Worm (Caenorhabditis elegans) whole organism, L3 larva: ENCODE data around the gene idpa-2.
A peak's percentile ranks its signal among the peaks of the same experiment; 100 is the strongest.

ENCODE experiments used
- R02D3.7 ChIP-seq: fragments of 150-350 bp; optimal IDR thresholded peaks from 2 replicates; lab custom pipeline; 2014; ENCODE audit warnings: missing biosample characterization, missing genetic modification characterization
- ZK546.5 ChIP-seq: sonication (generic microtip); optimal IDR thresholded peaks from 2 replicates; lab custom pipeline; 2017; ENCODE audit warnings: missing biosample characterization, missing genetic modification characterization
- aly-2 ChIP-seq: fragments of 150-350 bp; optimal IDR thresholded peaks from 2 replicates; lab custom pipeline; 2014; ENCODE audit warnings: missing biosample characterization, missing genetic modification characterization
- ama-1 ChIP-seq: fragments of 150-350 bp; optimal IDR thresholded peaks from 2 replicates; lab custom pipeline; 2018
- ceh-16 ChIP-seq: sonication (generic microtip); optimal IDR thresholded peaks from 2 replicates; lab custom pipeline; 2017; ENCODE audit warnings: missing biosample characterization, missing genetic modification characterization
- ceh-28 ChIP-seq: fragments of 150-350 bp; optimal IDR thresholded peaks from 2 replicates; lab custom pipeline; 2014; ENCODE audit warnings: missing biosample characterization, missing genetic modification reagents, missing genetic modification characterization
- ceh-9 ChIP-seq: sonication (generic microtip); optimal IDR thresholded peaks from 2 replicates; lab custom pipeline; 2018; ENCODE audit warnings: missing biosample characterization, missing genetic modification characterization
- daf-12 ChIP-seq: fragments of 150-350 bp; optimal IDR thresholded peaks from 2 replicates; lab custom pipeline; 2014; ENCODE audit warnings: missing biosample characterization, missing genetic modification reagents, missing genetic modification characterization
- egl-27 ChIP-seq: sonication (generic microtip); optimal IDR thresholded peaks from 4 replicates; lab custom pipeline; 2017; ENCODE audit warnings: missing biosample characterization, missing genetic modification reagents, missing genetic modification characterization
- fkh-10 ChIP-seq: sonication (generic microtip); optimal IDR thresholded peaks from 2 replicates; lab custom pipeline; 2017; ENCODE audit warnings: missing biosample characterization, missing genetic modification reagents, missing genetic modification characterization
- fos-1 ChIP-seq: fragments of 150-350 bp; optimal IDR thresholded peaks from 2 replicates; lab custom pipeline; 2014; ENCODE audit warnings: missing biosample characterization, missing genetic modification characterization
- hmg-11 ChIP-seq: sonication (generic microtip); optimal IDR thresholded peaks from 2 replicates; lab custom pipeline; 2016; ENCODE audit warnings: missing genetic modification characterization, missing compliant biosample characterization
- lin-39 ChIP-seq: fragments of 150-350 bp; optimal IDR thresholded peaks from 2 replicates; lab custom pipeline; 2018; ENCODE audit warnings: missing biosample characterization, missing genetic modification reagents, missing genetic modification characterization
- lsy-12 ChIP-seq: sonication (generic microtip); optimal IDR thresholded peaks from 2 replicates; lab custom pipeline; 2016; ENCODE audit warnings: mild to moderate bottlenecking, missing genetic modification characterization, missing compliant biosample characterization
- mdl-1 ChIP-seq: fragments of 150-350 bp; optimal IDR thresholded peaks from 2 replicates; lab custom pipeline; 2014; ENCODE audit warnings: missing biosample characterization, missing genetic modification characterization
- mml-1 ChIP-seq: fragments of 150-350 bp; sonication (generic microtip); optimal IDR thresholded peaks from 3 replicates; lab custom pipeline; 2014; ENCODE audit warnings: missing biosample characterization, missing genetic modification characterization
- nfya-1 ChIP-seq: sonication (generic microtip); optimal IDR thresholded peaks from 2 replicates; lab custom pipeline; 2017; ENCODE audit warnings: missing genetic modification characterization, mild to moderate bottlenecking, missing compliant biosample characterization, antibody characterized with exemption, moderate library complexity; ENCODE audit not compliant: insufficient read depth
- nhr-11 ChIP-seq: fragments of 150-350 bp; optimal IDR thresholded peaks from 2 replicates; lab custom pipeline; 2014; ENCODE audit warnings: missing biosample characterization, missing genetic modification characterization
- nhr-12 ChIP-seq: fragments of 150-350 bp; optimal IDR thresholded peaks from 2 replicates; lab custom pipeline; 2014; ENCODE audit warnings: missing biosample characterization, missing genetic modification characterization
- nhr-237 ChIP-seq: fragments of 150-350 bp; optimal IDR thresholded peaks from 2 replicates; lab custom pipeline; 2014; ENCODE audit warnings: missing biosample characterization, missing genetic modification characterization
- nhr-25 ChIP-seq: sonication (generic microtip); optimal IDR thresholded peaks from 2 replicates; lab custom pipeline; 2017; ENCODE audit warnings: missing biosample characterization, missing genetic modification characterization
- nhr-28 ChIP-seq: fragments of 150-350 bp; optimal IDR thresholded peaks from 2 replicates; lab custom pipeline; 2014; ENCODE audit warnings: missing biosample characterization, missing genetic modification characterization
- nhr-43 ChIP-seq: sonication (generic microtip); optimal IDR thresholded peaks from 2 replicates; lab custom pipeline; 2016; ENCODE audit warnings: mild to moderate bottlenecking, missing genetic modification characterization, missing compliant biosample characterization; ENCODE audit not compliant: poor library complexity, severe bottlenecking
- nhr-67 ChIP-seq: fragments of 150-350 bp; optimal IDR thresholded peaks from 2 replicates; lab custom pipeline; 2014; ENCODE audit warnings: missing biosample characterization, missing genetic modification characterization
- nhr-76 ChIP-seq: fragments of 150-350 bp; sonication (generic microtip); optimal IDR thresholded peaks from 5 replicates; lab custom pipeline; 2014; ENCODE audit warnings: missing biosample characterization, missing genetic modification characterization
- nhr-77 ChIP-seq: fragments of 150-350 bp; optimal IDR thresholded peaks from 2 replicates; lab custom pipeline; 2014; ENCODE audit warnings: missing biosample characterization, missing genetic modification characterization
- pha-4 ChIP-seq: fragments of 150-350 bp; optimal IDR thresholded peaks from 2 replicates; lab custom pipeline; 2014; ENCODE audit warnings: missing biosample characterization, missing genetic modification reagents, missing genetic modification characterization
- pqm-1 ChIP-seq: fragments of 150-350 bp; optimal IDR thresholded peaks from 2 replicates; lab custom pipeline; 2017; ENCODE audit warnings: missing biosample characterization, missing genetic modification characterization, inconsistent platforms
- skn-1 ChIP-seq: fragments of 150-350 bp; optimal IDR thresholded peaks from 2 replicates; lab custom pipeline; 2014; ENCODE audit warnings: missing biosample characterization, missing genetic modification characterization
- snpc-4 ChIP-seq: fragments of 150-350 bp; optimal IDR thresholded peaks from 2 replicates; lab custom pipeline; 2014; ENCODE audit warnings: missing biosample characterization, missing genetic modification characterization
- tbx-2 ChIP-seq: sonication (generic microtip); optimal IDR thresholded peaks from 2 replicates; lab custom pipeline; 2016; ENCODE audit warnings: mild to moderate bottlenecking, missing genetic modification characterization, missing compliant biosample characterization
- unc-62 ChIP-seq: fragments of 150-350 bp; sonication (generic microtip); optimal IDR thresholded peaks from 4 replicates; lab custom pipeline; 2014; ENCODE audit warnings: missing biosample characterization, missing genetic modification reagents, missing genetic modification characterization
- zag-1 ChIP-seq: fragments of 150-350 bp; optimal IDR thresholded peaks from 2 replicates; lab custom pipeline; 2014; ENCODE audit warnings: missing biosample characterization, missing genetic modification characterization
- ztf-11 ChIP-seq: fragments of 150-350 bp; optimal IDR thresholded peaks from 2 replicates; lab custom pipeline; 2014; ENCODE audit warnings: missing biosample characterization, missing genetic modification characterization
- ztf-4 ChIP-seq: fragments of 150-350 bp; optimal IDR thresholded peaks from 2 replicates; lab custom pipeline; 2014; ENCODE audit warnings: missing biosample characterization, missing genetic modification characterization

idpa-2 gene

DNA sequence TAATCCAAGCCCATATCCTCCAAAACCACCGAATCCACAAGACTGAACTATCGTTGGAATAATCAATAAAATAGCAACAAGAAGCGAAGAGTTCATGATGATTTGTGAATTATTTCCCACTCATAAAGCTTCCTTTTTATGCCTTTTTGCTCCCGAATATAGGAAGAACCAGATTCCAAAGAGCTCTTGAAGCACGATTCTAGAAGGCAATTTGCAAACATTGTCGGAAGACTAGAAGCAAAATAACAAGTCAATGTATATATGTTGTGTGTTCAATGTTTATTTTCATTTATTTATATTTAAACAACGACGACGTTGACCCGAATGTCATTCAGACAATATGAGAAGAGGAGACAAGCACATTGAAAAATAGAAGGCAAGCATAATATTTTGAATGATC lies at the start of gene idpa-2:
Gene idpa-2, minus strand, starts transcription at position 101 of the 400 bp plus-strand sequence.
- TF ChIP-seq nhr-12 (tag; lab: Kevin White, UChicago) (no peak), hmg-11 (tag; lab: Kevin White, UChicago) (no peak), ztf-4 (tag; lab: Kevin White, UChicago) (no peak), nhr-76 (tag; lab: Kevin White, UChicago) (no peak), ZK546.5 (no peak), unc-62 (GFP tag; lab: Kevin White, UChicago) (no peak), ceh-28 (tag; lab: Kevin White, UChicago) (no peak), nhr-43 (no peak), ceh-9 (no peak), aly-2 (tag; lab: Kevin White, UChicago) (no peak), nfya-1 (tag; lab: Kevin White, UChicago) (no peak), ceh-16 (no peak), nhr-67 (tag; lab: Kevin White, UChicago) (no peak), nhr-11 (no peak), egl-27 (tag; lab: Kevin White, UChicago) (no peak), pqm-1 (tag; lab: Kevin White, UChicago) (no peak), fos-1 (tag; lab: Kevin White, UChicago) (no peak), nhr-77 (tag; lab: Kevin White, UChicago) (no peak), R02D3.7 (tag; lab: Kevin White, UChicago) (no peak), pha-4 (tag; lab: Kevin White, UChicago) (no peak)

DNA sequence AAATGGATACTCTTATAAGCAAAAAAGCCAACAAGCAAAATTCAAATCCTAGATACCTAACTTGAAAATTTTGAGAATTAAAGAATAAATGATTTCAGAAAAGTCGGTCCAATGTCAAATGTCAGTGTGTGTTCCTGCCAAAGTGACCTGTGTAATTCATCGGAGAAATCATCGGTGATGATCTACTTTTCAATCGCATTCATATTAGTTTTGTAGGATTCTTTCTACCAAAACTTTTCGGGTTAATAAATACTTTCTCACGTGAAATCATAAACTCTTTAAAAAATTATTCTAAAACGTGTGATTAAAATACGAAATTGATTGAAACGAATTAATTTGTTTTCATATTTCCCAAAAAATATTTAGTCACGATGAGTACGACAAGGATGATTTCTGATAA lies 46.5 kb upstream of the idpa-2 start, which contains the start of gene F46C5.7:
Gene F46C5.7, plus strand, starts transcription at position 301 of the 400 bp plus-strand sequence.
- no peak for TF ChIP-seq nhr-11
- no peak for TF ChIP-seq tbx-2 (tag; lab: Kevin White, UChicago)
- TF ChIP-seq nhr-67 (tag; lab: Kevin White, UChicago), result no peak
- no peak for TF ChIP-seq nhr-77 (tag; lab: Kevin White, UChicago)
- TF ChIP-seq ztf-11 (tag; lab: Kevin White, UChicago), result no peak
- no peak for TF ChIP-seq nhr-237 (tag; lab: Kevin White, UChicago)
- TF ChIP-seq R02D3.7 (tag; lab: Kevin White, UChicago), result no peak
- no peak for TF ChIP-seq pha-4 (tag; lab: Kevin White, UChicago)
- TF ChIP-seq ceh-28 (tag; lab: Kevin White, UChicago), result no peak

DNA sequence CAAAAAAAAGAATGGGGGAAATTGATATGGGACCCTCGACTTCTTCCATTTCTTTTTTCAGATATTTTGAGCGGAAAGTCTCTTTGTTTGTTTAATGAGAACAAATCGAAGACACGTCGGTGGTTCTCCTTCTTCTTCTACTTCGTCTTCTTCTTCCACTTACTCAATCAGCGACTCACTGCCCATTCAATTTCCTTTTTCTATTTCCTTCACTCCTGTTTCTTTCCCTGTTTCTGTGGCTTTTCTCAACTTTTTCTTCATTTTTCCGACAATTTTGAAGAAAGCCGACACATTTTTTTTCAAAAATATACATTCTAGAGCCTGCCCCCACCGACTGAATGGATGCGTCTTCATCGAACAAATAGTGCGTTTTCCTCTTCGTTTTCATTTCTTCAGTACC lies 43.3 kb upstream of the idpa-2 start, which contains the start of gene F46C5.4:
Gene F46C5.4, plus strand, starts transcription at position 222 of the 400 bp plus-strand sequence.
- TF ChIP-seq nhr-11 (no peak), fkh-10 (peak; percentile 69)

DNA sequence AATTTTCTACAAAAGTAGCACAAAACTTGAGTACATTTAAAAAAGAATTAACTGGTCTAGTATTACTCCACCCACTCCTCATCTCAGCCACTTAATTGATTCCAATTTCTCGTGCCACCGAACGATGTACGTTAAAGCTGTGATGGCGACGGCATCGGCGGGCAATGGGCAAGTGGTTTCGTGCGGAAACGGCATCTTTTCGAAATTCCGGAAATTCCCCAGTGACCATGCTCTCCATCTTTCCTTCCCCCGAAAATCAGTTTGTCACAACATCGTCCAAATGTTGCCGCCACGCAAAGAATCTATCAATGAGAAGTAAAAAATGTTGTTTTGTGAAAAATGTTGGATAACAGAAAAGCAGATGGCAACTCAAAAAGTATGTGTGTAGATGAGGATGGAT lies 40.4 kb upstream of the idpa-2 start:
- TF ChIP-seq zag-1 (tag; lab: Kevin White, UChicago) (no peak), lin-39 (tag; lab: Kevin White, UChicago) (peak; percentile 16)

DNA sequence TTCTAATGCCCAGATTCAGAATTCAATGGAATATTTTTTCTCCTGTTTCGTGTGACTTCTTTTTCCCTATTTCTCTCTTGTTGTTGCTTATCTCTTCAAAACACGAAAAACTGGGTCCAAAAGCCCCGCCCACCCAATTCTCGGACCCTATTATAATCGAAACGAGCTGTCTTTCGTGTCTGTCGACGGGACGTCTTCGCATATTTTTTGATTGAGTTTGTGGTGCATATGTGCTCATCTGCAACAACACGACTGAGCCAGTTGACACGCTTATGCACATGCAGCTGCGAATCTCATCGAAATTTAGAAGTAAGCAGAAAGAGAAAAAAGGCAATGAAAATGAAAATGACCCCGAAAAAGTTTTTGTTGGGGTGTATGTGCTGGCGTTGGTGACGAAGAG lies 38.4 kb upstream of the idpa-2 start:
- TF ChIP-seq fos-1 (tag; lab: Kevin White, UChicago) (no peak), nhr-77 (tag; lab: Kevin White, UChicago) (no peak), snpc-4 (tag; lab: Kevin White, UChicago) (no peak), zag-1 (tag; lab: Kevin White, UChicago) (no peak), mml-1 (no peak), ceh-28 (tag; lab: Kevin White, UChicago) (no peak), lsy-12 (tag; lab: Kevin White, UChicago) (no peak), mdl-1 (tag; lab: Kevin White, UChicago) (no peak), ama-1 (lab: Kevin White, UChicago) (no peak), nhr-28 (tag; lab: Kevin White, UChicago) (no peak), nhr-25 (tag; lab: Kevin White, UChicago) (no peak), tbx-2 (tag; lab: Kevin White, UChicago) (no peak), lin-39 (tag; lab: Kevin White, UChicago) (no peak), ZK546.5 (no peak), skn-1 (tag; lab: Kevin White, UChicago) (no peak), ztf-4 (tag; lab: Kevin White, UChicago) (no peak), daf-12 (tag; lab: Kevin White, UChicago) (no peak)
- TF ChIP-seq, all 47 proteins: peak for 0
